Worm (Caenorhabditis elegans) whole organism, L4 larva: ENCODE results near the gene C50H11.13.

ENCODE experiments used
- mdl-1 ChIP-seq, 2 experiments: fragments of 150-350 bp in 1 of 2; sonication (generic microtip) in 1 of 2; optimal IDR thresholded peaks; 2 replicates each; lab custom pipeline; 2014 to 2017; ENCODE audit warnings: missing biosample characterization in 2 of 2, missing genetic modification characterization in 2 of 2
- nhr-237 ChIP-seq: sonication (generic microtip); optimal IDR thresholded peaks from 2 replicates; lab custom pipeline; 2017; ENCODE audit warnings: missing biosample characterization, missing genetic modification characterization
- pha-4 ChIP-seq, 2 experiments: fragments of 150-350 bp in 1 of 2; fragments of 200-800 bp in 1 of 2; sonication (Bioruptor generic) in 1 of 2; IDR thresholded peaks in 1 of 2; optimal IDR thresholded peaks in 1 of 2; 2 replicates each; pipeline versions ENCODE4 v1.3.6 to Lab custom; 2014 to 2022; ENCODE audit warnings: missing genetic modification characterization in 2 of 2, missing genetic modification reagents in 2 of 2, missing biosample characterization in 1 of 2, missing compliant biosample characterization in 1 of 2
- unc-130 ChIP-seq: sonication (generic microtip); optimal IDR thresholded peaks from 2 replicates; lab custom pipeline; 2016; ENCODE audit warnings: missing genetic modification reagents, missing genetic modification characterization, missing compliant biosample characterization

DNA sequence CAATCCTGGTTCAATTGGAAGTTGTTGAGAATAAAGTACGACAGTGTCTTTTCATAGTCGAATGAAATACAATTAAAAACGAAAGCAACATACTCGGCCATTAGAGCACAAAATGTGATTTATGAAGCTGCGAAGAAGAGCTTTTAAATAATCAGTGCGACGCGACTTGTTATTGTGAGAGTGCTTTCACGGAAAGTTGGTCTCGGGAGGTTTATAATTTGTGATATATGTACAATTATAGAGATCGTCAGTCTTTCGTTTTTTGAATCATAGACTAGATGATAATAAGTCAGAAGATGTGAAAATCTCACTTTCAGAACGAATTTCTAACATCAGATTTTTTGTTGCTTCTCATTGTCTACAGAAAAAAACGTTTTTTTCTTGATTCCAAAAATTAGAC, 9.4 kb downstream of the C50H11.13 start, which contains the start of gene srt-15:
- TF ChIP-seq unc-130 (GFP tag; lab: Kevin White, UChicago) (no peak), mdl-1 (tag; optimal IDR thresholded peaks at IDR 0.05; lab: Kevin White, UChicago) (no peak), nhr-237 (tag; lab: Kevin White, UChicago) (no peak), pha-4 (GFP tag; IDR thresholded peaks at IDR 0.05; lab: Robert Waterston, UW) (no peak), pha-4 (tag; optimal IDR thresholded peaks at IDR 0.05; lab: Kevin White, UChicago) (no peak)
